Worm (Caenorhabditis elegans): ENCODE data around the gene col-41.

ce11 chrX:15175211-15175610 lies 1.1 kb downstream of the col-41 start:
- no peak for TF ChIP-seq rpc-1 (optimal IDR thresholded peaks at IDR 0.05)
- no peak for TF ChIP-seq rpc-1 (tag; optimal IDR thresholded peaks at IDR 0.05)
- TF ChIP-seq ztf-18 (tag; optimal IDR thresholded peaks at IDR 0.05): no peak
- TF ChIP-seq sea-2 (GFP tag; IDR thresholded peaks at IDR 0.05): no peak
- no peak for TF ChIP-seq unc-62 (GFP tag; optimal IDR thresholded peaks at IDR 0.05)
- no peak for TF ChIP-seq attf-5 (GFP tag; optimal IDR thresholded peaks at IDR 0.05)
- TF ChIP-seq ztf-22 (GFP tag; optimal IDR thresholded peaks at IDR 0.05): no peak
- TF ChIP-seq snpc-4 (GFP tag; optimal IDR thresholded peaks at IDR 0.05): no peak
- no peak for TF ChIP-seq snpc-4 (tag; optimal IDR thresholded peaks at IDR 0.05)
- no peak for TF ChIP-seq mel-28 (tag; optimal IDR thresholded peaks at IDR 0.05; ENCODE audit: borderline replicate concordance)

Measured in whole organism, young adult.